Worm (Caenorhabditis elegans) whole organism, young adult: Measurements from ENCODE around the gene T03E6.9.
A peak's percentile ranks its signal among the peaks of the same experiment; 100 is the strongest.

Source experiments
- B0019.2 ChIP-seq: fragments of 200-800 bp; sonication (Bioruptor generic); conservative IDR thresholded peaks from 2 replicates; pipeline ENCODE4 v1.3.6; 2022; ENCODE audit warnings: missing genetic modification reagents, missing genetic modification characterization, missing compliant biosample characterization
- B0035.1 ChIP-seq: sonication (generic microtip); optimal IDR thresholded peaks from 2 replicates; lab custom pipeline; 2016; ENCODE audit warnings: missing genetic modification characterization, mild to moderate bottlenecking, missing compliant biosample characterization, missing genotype, missing genetic modification reagents
- C06A6.2 ChIP-seq: fragments of 200-800 bp; sonication (Bioruptor generic); conservative IDR thresholded peaks from 2 replicates; pipeline ENCODE4 v1.3.6; 2022; ENCODE audit warnings: missing genetic modification characterization, missing compliant biosample characterization
- Y53F4B.3 ChIP-seq: fragments of 200-800 bp; sonication (Bioruptor generic); IDR thresholded peaks from 2 replicates; pipeline ENCODE4 v1.3.6; 2022; ENCODE audit warnings: missing genetic modification reagents, missing genetic modification characterization, missing compliant biosample characterization
- Y53G8AR.9 ChIP-seq: fragments of 200-800 bp; sonication (Bioruptor generic); conservative IDR thresholded peaks from 2 replicates; pipeline ENCODE4 v1.3.6; 2022; ENCODE audit warnings: missing genetic modification reagents, missing genetic modification characterization, missing compliant biosample characterization
- ZK185.1 ChIP-seq: sonication (generic microtip); optimal IDR thresholded peaks from 2 replicates; lab custom pipeline; 2016; ENCODE audit warnings: mild to moderate bottlenecking, missing genetic modification characterization, missing compliant biosample characterization; ENCODE audit not compliant: poor library complexity, severe bottlenecking
- akir-1 ChIP-seq: fragments of 200-800 bp; sonication (Bioruptor generic); optimal IDR thresholded peaks from 2 replicates; lab custom pipeline; 2018; ENCODE audit warnings: mild to moderate bottlenecking, missing genetic modification characterization, moderate library complexity, missing compliant biosample characterization
- aptf-2 ChIP-seq: fragments of 200-800 bp; sonication (Bioruptor generic); conservative IDR thresholded peaks from 2 replicates; pipeline ENCODE4 v1.3.6; 2022; ENCODE audit warnings: missing genetic modification reagents, missing genetic modification characterization, missing compliant biosample characterization
- atf-7 ChIP-seq: sonication (generic microtip); optimal IDR thresholded peaks from 2 replicates; lab custom pipeline; 2017; ENCODE audit warnings: mild to moderate bottlenecking, missing genetic modification characterization, missing compliant biosample characterization
- attf-6 ChIP-seq: fragments of 200-800 bp; sonication (Bioruptor generic); IDR thresholded peaks from 2 replicates; pipeline ENCODE4 v1.3.6; 2022; ENCODE audit warnings: missing genetic modification reagents, missing genetic modification characterization, missing compliant biosample characterization
- ccch-3 ChIP-seq: fragments of 200-800 bp; sonication (Bioruptor generic); optimal IDR thresholded peaks from 2 replicates; lab custom pipeline; 2018; ENCODE audit warnings: mild to moderate bottlenecking, missing genetic modification characterization, missing compliant biosample characterization
- cebp-2 ChIP-seq: fragments of 200-800 bp; sonication (Bioruptor generic); IDR thresholded peaks from 2 replicates; pipeline ENCODE4 v1.3.6; 2022; ENCODE audit warnings: missing genetic modification characterization, missing compliant biosample characterization
- ceh-27 ChIP-seq: fragments of 200-800 bp; sonication (Bioruptor generic); optimal IDR thresholded peaks from 2 replicates; lab custom pipeline; 2018; ENCODE audit warnings: mild to moderate bottlenecking, missing genetic modification characterization, moderate library complexity, missing compliant biosample characterization
- chd-7 ChIP-seq: sonication (generic microtip); optimal IDR thresholded peaks from 2 replicates; lab custom pipeline; 2016; ENCODE audit warnings: mild to moderate bottlenecking, missing genetic modification characterization, moderate library complexity, missing compliant biosample characterization
- die-1 ChIP-seq: sonication (generic microtip); optimal IDR thresholded peaks from 2 replicates; lab custom pipeline; 2016; ENCODE audit warnings: missing genotype, mild to moderate bottlenecking, missing genetic modification characterization, missing compliant biosample characterization
- dox-1 ChIP-seq: fragments of 200-800 bp; sonication (Bioruptor generic); IDR thresholded peaks from 2 replicates; pipeline ENCODE4 v1.3.6; 2022; ENCODE audit warnings: missing genetic modification reagents, missing genetic modification characterization, missing compliant biosample characterization
- egrh-3 ChIP-seq: fragments of 200-800 bp; sonication (Bioruptor generic); IDR thresholded peaks from 2 replicates; pipeline ENCODE4 v1.3.6; 2022; ENCODE audit warnings: missing genetic modification reagents, missing genetic modification characterization, missing compliant biosample characterization
- fkh-3 ChIP-seq: sonication (generic microtip); optimal IDR thresholded peaks from 2 replicates; lab custom pipeline; 2016; ENCODE audit warnings: mild to moderate bottlenecking, missing genetic modification characterization, missing compliant biosample characterization
- gei-17 ChIP-seq: fragments of 200-800 bp; sonication (Bioruptor generic); optimal IDR thresholded peaks from 2 replicates; lab custom pipeline; 2018; ENCODE audit warnings: mild to moderate bottlenecking, missing genetic modification characterization, missing compliant biosample characterization
- hmg-1.2 ChIP-seq: fragments of 200-800 bp; sonication (Bioruptor generic); IDR thresholded peaks from 2 replicates; pipeline ENCODE4 v1.3.6; 2022; ENCODE audit warnings: missing genetic modification reagents, missing genetic modification characterization, missing compliant biosample characterization
- hsf-1 ChIP-seq: fragments of 200-800 bp; sonication (Bioruptor generic); IDR thresholded peaks from 2 replicates; pipeline ENCODE4 v1.3.6; 2022; ENCODE audit warnings: missing genetic modification reagents, missing genetic modification characterization, missing compliant biosample characterization
- lag-1 ChIP-seq: fragments of 200-800 bp; sonication (Bioruptor generic); IDR thresholded peaks from 2 replicates; pipeline ENCODE4 v1.3.6; 2022; ENCODE audit warnings: missing genetic modification reagents, missing genetic modification characterization, missing compliant biosample characterization
- let-526 ChIP-seq: fragments of 200-800 bp; sonication (Bioruptor generic); IDR thresholded peaks from 2 replicates; pipeline ENCODE4 v1.3.6; 2022; ENCODE audit warnings: missing genetic modification reagents, missing genetic modification characterization, missing compliant biosample characterization
- lin-35 ChIP-seq, 3 experiments: fragments of 150-350 bp in 2 of 3; sonication (generic microtip) in 1 of 3; optimal IDR thresholded peaks; 2 replicates each; lab custom pipeline; 2014 to 2018; ENCODE audit warnings: missing biosample characterization in 3 of 3, missing genetic modification characterization in 3 of 3, missing genetic modification reagents in 3 of 3
- lin-40 ChIP-seq: sonication (generic microtip); optimal IDR thresholded peaks from 2 replicates; lab custom pipeline; 2016; ENCODE audit warnings: missing genetic modification characterization, mild to moderate bottlenecking, missing compliant biosample characterization, missing genotype, missing genetic modification reagents
- lin-54 ChIP-seq: fragments of 200-800 bp; sonication (Bioruptor generic); optimal IDR thresholded peaks from 2 replicates; lab custom pipeline; 2018; ENCODE audit warnings: mild to moderate bottlenecking, missing genetic modification characterization, missing compliant biosample characterization
- madf-6 ChIP-seq: fragments of 200-800 bp; sonication (Bioruptor generic); IDR thresholded peaks from 2 replicates; pipeline ENCODE4 v1.3.6; 2022; ENCODE audit warnings: missing genetic modification reagents, missing genetic modification characterization, missing compliant biosample characterization
- mcd-1 ChIP-seq: fragments of 200-800 bp; sonication (Bioruptor generic); IDR thresholded peaks from 2 replicates; pipeline ENCODE4 v1.3.6; 2022; ENCODE audit warnings: missing genetic modification reagents, missing genetic modification characterization, missing compliant biosample characterization
- nhr-90 ChIP-seq: sonication (generic microtip); optimal IDR thresholded peaks from 2 replicates; lab custom pipeline; 2016; ENCODE audit warnings: missing genotype, mild to moderate bottlenecking, missing genetic modification characterization, missing compliant biosample characterization
- pbrm-1 ChIP-seq: fragments of 200-800 bp; sonication (Bioruptor generic); IDR thresholded peaks from 2 replicates; pipeline ENCODE4 v1.3.6; 2022; ENCODE audit warnings: missing genetic modification reagents, missing genetic modification characterization, missing compliant biosample characterization
- pha-4 ChIP-seq: fragments of 150-350 bp; sonication (generic microtip); optimal IDR thresholded peaks from 2 replicates; lab custom pipeline; 2014; ENCODE audit warnings: missing biosample characterization, missing genetic modification reagents, missing genetic modification characterization
- rcor-1 ChIP-seq: fragments of 200-800 bp; sonication (Bioruptor generic); IDR thresholded peaks from 2 replicates; pipeline ENCODE4 v1.3.6; 2022; ENCODE audit warnings: missing genetic modification reagents, missing genetic modification characterization, missing compliant biosample characterization
- rpc-1 ChIP-seq, 2 experiments: fragments of 150-350 bp in 1 of 2; sonication (generic microtip) in 1 of 2; optimal IDR thresholded peaks; 2 replicates each; lab custom pipeline; 2014 to 2018; ENCODE audit warnings: missing biosample characterization in 1 of 2, missing genetic modification characterization in 1 of 2, missing genetic modification reagents in 1 of 2, missing genotype in 1 of 2
- sdz-38 ChIP-seq: sonication (generic microtip); optimal IDR thresholded peaks from 2 replicates; lab custom pipeline; 2016; ENCODE audit warnings: missing genotype, missing genetic modification characterization, missing compliant biosample characterization
- snpc-1.1 ChIP-seq: sonication (generic microtip); optimal IDR thresholded peaks from 2 replicates; lab custom pipeline; 2017; ENCODE audit warnings: missing genetic modification characterization, mild to moderate bottlenecking, missing compliant biosample characterization, antibody characterized with exemption, moderate library complexity, missing genotype, missing genetic modification reagents; ENCODE audit not compliant: insufficient read depth
- snpc-3.4 ChIP-seq: sonication (generic microtip); optimal IDR thresholded peaks from 2 replicates; lab custom pipeline; 2017; ENCODE audit warnings: missing genetic modification characterization, mild to moderate bottlenecking, missing compliant biosample characterization, antibody characterized with exemption, moderate library complexity, missing genotype, missing genetic modification reagents
- somi-1 ChIP-seq: fragments of 200-800 bp; sonication (Bioruptor generic); optimal IDR thresholded peaks from 2 replicates; lab custom pipeline; 2018; ENCODE audit warnings: mild to moderate bottlenecking, missing genetic modification characterization, missing compliant biosample characterization
- tbp1 ChIP-seq: fragments of 200-800 bp; sonication (Bioruptor generic); optimal IDR thresholded peaks from 2 replicates; lab custom pipeline; 2018; ENCODE audit warnings: mild to moderate bottlenecking, missing genetic modification characterization, missing compliant biosample characterization
- tbx-9 ChIP-seq: sonication (generic microtip); optimal IDR thresholded peaks from 2 replicates; lab custom pipeline; 2016; ENCODE audit warnings: borderline replicate concordance, missing genetic modification characterization, inconsistent platforms, missing compliant biosample characterization
- unc-130 ChIP-seq: sonication (generic microtip); optimal IDR thresholded peaks from 2 replicates; lab custom pipeline; 2016; ENCODE audit warnings: missing genetic modification reagents, missing genetic modification characterization, missing compliant biosample characterization
- xnd-1 ChIP-seq: sonication (generic microtip); optimal IDR thresholded peaks from 2 replicates; lab custom pipeline; 2016; ENCODE audit warnings: missing genotype, missing genetic modification reagents, missing genetic modification characterization, missing compliant biosample characterization
- ztf-22 ChIP-seq: fragments of 200-800 bp; sonication (Bioruptor generic); optimal IDR thresholded peaks from 2 replicates; lab custom pipeline; 2018; ENCODE audit warnings: mild to moderate bottlenecking, missing genetic modification characterization, moderate library complexity, missing compliant biosample characterization
- ztf-25 ChIP-seq: fragments of 200-800 bp; sonication (Bioruptor generic); IDR thresholded peaks from 2 replicates; pipeline ENCODE4 v1.3.6; 2022; ENCODE audit warnings: missing genetic modification reagents, missing genetic modification characterization, missing compliant biosample characterization
- ztf-3 ChIP-seq: fragments of 200-800 bp; sonication (Bioruptor generic); optimal IDR thresholded peaks from 2 replicates; lab custom pipeline; 2018; ENCODE audit warnings: mild to moderate bottlenecking, missing genetic modification characterization, missing compliant biosample characterization

The T03E6.9 gene

ce11 chrV:16598437-16598836 is 2.1 kb downstream of the T03E6.9 start:
- no peak for TF ChIP-seq egrh-3 (GFP tag; lab: Robert Waterston, UW)
- TF ChIP-seq somi-1 (GFP tag; lab: Kevin White, UChicago): no peak
- no peak for TF ChIP-seq pha-4 (tag; lab: Kevin White, UChicago)
- TF ChIP-seq Y53F4B.3: no peak
- no peak for TF ChIP-seq rpc-1 (optimal IDR thresholded peaks at IDR 0.05; lab: Kevin White, UChicago)
- no peak for TF ChIP-seq rpc-1 (tag; optimal IDR thresholded peaks at IDR 0.05; lab: Kevin White, UChicago)
- TF ChIP-seq lin-35 (GFP tag; optimal IDR thresholded peaks at IDR 0.05; lab: Kevin White, UChicago): no peak
- no peak for TF ChIP-seq xnd-1 (tag; lab: Kevin White, UChicago)
- TF ChIP-seq ceh-27 (GFP tag; lab: Kevin White, UChicago): no peak
- no peak for TF ChIP-seq ztf-22 (GFP tag; lab: Kevin White, UChicago)
- no peak for TF ChIP-seq atf-7
- no peak for TF ChIP-seq die-1
- TF ChIP-seq C06A6.2: peak; percentile 64; the same call in 1 of the 2 replicates
- TF ChIP-seq ztf-3 (GFP tag; lab: Kevin White, UChicago): no peak
- TF ChIP-seq snpc-1.1: no peak
- TF ChIP-seq B0035.1: no peak
- TF ChIP-seq tbx-9 (tag; lab: Kevin White, UChicago): no peak
- no peak for TF ChIP-seq sdz-38 (tag; lab: Kevin White, UChicago)
- TF ChIP-seq lin-54: no peak
- TF ChIP-seq hsf-1: peak; percentile 85
- TF ChIP-seq attf-6: no peak
- no peak for TF ChIP-seq lin-40 (tag; lab: Kevin White, UChicago)
- 0 out of 2 replicates have a peak, but pooled peaks have one; percentile 13 for TF ChIP-seq Y53G8AR.9 (GFP tag; lab: Robert Waterston, UW)
- TF ChIP-seq B0019.2 (GFP tag; lab: Robert Waterston, UW): no peak
- no peak for TF ChIP-seq chd-7
- TF ChIP-seq hmg-1.2 (GFP tag; lab: Robert Waterston, UW): no peak
- 0 out of 2 replicates have a peak, but pooled peaks have one; percentile 8 for TF ChIP-seq madf-6 (GFP tag; lab: Robert Waterston, UW)
- no peak for TF ChIP-seq tbp1 (GFP tag; lab: Kevin White, UChicago)
- TF ChIP-seq rcor-1: no peak
- TF ChIP-seq unc-130 (GFP tag; lab: Kevin White, UChicago): no peak
- TF ChIP-seq let-526 (GFP tag; lab: Robert Waterston, UW): 0 out of 2 replicates have a peak, but pooled peaks have one; percentile 61
- no peak for TF ChIP-seq nhr-90 (tag; lab: Kevin White, UChicago)
- TF ChIP-seq ZK185.1 (tag; lab: Kevin White, UChicago): no peak
- no peak for TF ChIP-seq ccch-3
- TF ChIP-seq dox-1 (GFP tag; lab: Robert Waterston, UW): 0 out of 2 replicates have a peak, but pooled peaks have one; percentile 25
- TF ChIP-seq lag-1 (GFP tag; lab: Robert Waterston, UW): no peak
- TF ChIP-seq ztf-25 (GFP tag; lab: Robert Waterston, UW): no peak
- no peak for TF ChIP-seq snpc-3.4 (tag; lab: Kevin White, UChicago)
- no peak for TF ChIP-seq aptf-2 (GFP tag; lab: Robert Waterston, UW)
- no peak for TF ChIP-seq gei-17
- TF ChIP-seq cebp-2: no peak
- TF ChIP-seq akir-1 (GFP tag; lab: Kevin White, UChicago): no peak
- TF ChIP-seq pbrm-1: peak; percentile 28; the same call in 1 of the 2 replicates
- TF ChIP-seq fkh-3 (tag; lab: Kevin White, UChicago): no peak
- TF ChIP-seq mcd-1 (GFP tag; lab: Robert Waterston, UW): 0 out of 2 replicates have a peak, but pooled peaks have one; percentile 12
